2 worm cellular contexts compared by ENCODE assay signal in genomic region chrV:1151324-1151742, ce11.
TF ChIP-seq lines count a peak whose summit lies in the region.

No protein-coding gene starts in this region.

TF ChIP-seq in whole organism, L1 larva, 84 proteins besides CTCF, POLR2A, EP300 and RAD21 (continued from another document):
- TF ChIP-seq pax-3 (tag; optimal IDR thresholded peaks at IDR 0.05; lab: Kevin White, UChicago) (peak; percentile 99), grh-1 (GFP tag; IDR thresholded peaks at IDR 0.05; lab: Robert Waterston, UW) (peak; percentile 92), ceh-63 (GFP tag; optimal IDR thresholded peaks at IDR 0.05; lab: Kevin White, UChicago) (no peak), lir-3 (tag; optimal IDR thresholded peaks at IDR 0.05; lab: Kevin White, UChicago; ENCODE audit: poor library complexity) (peak; percentile 88), ztf-11 (tag; optimal IDR thresholded peaks at IDR 0.05; lab: Kevin White, UChicago) (peak in 1 of 2 experiments; percentile 99), lin-35 (GFP tag; optimal IDR thresholded peaks at IDR 0.05; lab: Kevin White, UChicago) (peak; percentile 80 to 84), snu-23 (GFP tag; optimal IDR thresholded peaks at IDR 0.05; lab: Kevin White, UChicago) (peak; percentile 99), ces-1 (GFP tag; optimal IDR thresholded peaks at IDR 0.05; lab: Kevin White, UChicago) (peak; percentile 91), nhr-28 (tag; optimal IDR thresholded peaks at IDR 0.05; lab: Kevin White, UChicago) (no peak), nhr-11 (tag; optimal IDR thresholded peaks at IDR 0.05; lab: Kevin White, UChicago) (peak; percentile 97), mab-9 (GFP tag; IDR thresholded peaks at IDR 0.05; lab: Robert Waterston, UW) (peak; percentile 96), irx-1 (tag; optimal IDR thresholded peaks at IDR 0.05; lab: Kevin White, UChicago) (peak; percentile 97), xbp-1 (tag; optimal IDR thresholded peaks at IDR 0.05; lab: Kevin White, UChicago) (peak; percentile 98), F16B12.6 (tag; optimal IDR thresholded peaks at IDR 0.05; lab: Kevin White, UChicago) (peak; percentile 56), lin-15B (tag; optimal IDR thresholded peaks at IDR 0.05; lab: Kevin White, UChicago) (peak; percentile 87), swsn-7 (tag; optimal IDR thresholded peaks at IDR 0.05; lab: Kevin White, UChicago) (peak; percentile 100), nhr-90 (tag; optimal IDR thresholded peaks at IDR 0.05; lab: Kevin White, UChicago; ENCODE audit: poor library complexity) (peak; percentile 99), jun-1 (tag; optimal IDR thresholded peaks at IDR 0.05; lab: Kevin White, UChicago) (peak; percentile 98), fos-1 (tag; optimal IDR thresholded peaks at IDR 0.05; lab: Kevin White, UChicago) (peak; percentile 93), unc-98 (GFP tag; IDR thresholded peaks at IDR 0.05; lab: Robert Waterston, UW) (peak; percentile 93), mef-2 (tag; optimal IDR thresholded peaks at IDR 0.05; lab: Kevin White, UChicago) (peak; percentile 90), zag-1 (tag; optimal IDR thresholded peaks at IDR 0.05; lab: Kevin White, UChicago) (peak; percentile 93), C34B4.2 (tag; optimal IDR thresholded peaks at IDR 0.05; lab: Kevin White, UChicago) (peak; percentile 100), mep-1 (tag; optimal IDR thresholded peaks at IDR 0.05; lab: Kevin White, UChicago) (peak; percentile 97), hlh-4 (tag; optimal IDR thresholded peaks at IDR 0.05; lab: Kevin White, UChicago) (peak; percentile 86)

TF ChIP-seq in whole organism, young adult, 124 proteins besides CTCF, POLR2A, EP300 and RAD21 (continued from another document):
- TF ChIP-seq nhr-120 (GFP tag; IDR thresholded peaks at IDR 0.05; lab: Robert Waterston, UW) (0 out of 2 replicates have a peak, but pooled peaks have one; percentile 31), dox-1 (GFP tag; IDR thresholded peaks at IDR 0.05; lab: Robert Waterston, UW) (peak; percentile 99), attf-6 (GFP tag; IDR thresholded peaks at IDR 0.05; lab: Robert Waterston, UW) (peak; percentile 66; the same call in 1 of the 2 replicates), unc-62 (GFP tag; optimal IDR thresholded peaks at IDR 0.05; lab: Kevin White, UChicago) (no peak), snpc-4 (GFP tag; optimal IDR thresholded peaks at IDR 0.05; lab: Kevin White, UChicago) (peak; percentile 53), snpc-4 (tag; optimal IDR thresholded peaks at IDR 0.05; lab: Kevin White, UChicago) (peak; percentile 61 to 91 (median 82)), athp-1 (tag; optimal IDR thresholded peaks at IDR 0.05; lab: Kevin White, UChicago) (peak; percentile 97), ztf-26 (tag; optimal IDR thresholded peaks at IDR 0.05; lab: Kevin White, UChicago) (peak; percentile 99), zim-3 (tag; optimal IDR thresholded peaks at IDR 0.05; lab: Kevin White, UChicago) (peak; percentile 79), egl-44 (GFP tag; IDR thresholded peaks at IDR 0.05; lab: Robert Waterston, UW) (peak; percentile 98), F37B4.10 (GFP tag; IDR thresholded peaks at IDR 0.05; lab: Robert Waterston, UW) (peak; percentile 98), ceh-91 (GFP tag; IDR thresholded peaks at IDR 0.05; lab: Robert Waterston, UW) (0 out of 2 replicates have a peak, but pooled peaks have one; percentile 34), mcd-1 (GFP tag; IDR thresholded peaks at IDR 0.05; lab: Robert Waterston, UW) (peak; percentile 95), zfh-2 (GFP tag; conservative IDR thresholded peaks at IDR 0.05; lab: Robert Waterston, UW) (peak; percentile 100), let-526 (GFP tag; IDR thresholded peaks at IDR 0.05; lab: Robert Waterston, UW) (peak; percentile 96), ztf-25 (GFP tag; IDR thresholded peaks at IDR 0.05; lab: Robert Waterston, UW) (no peak), dpl-1 (GFP tag; optimal IDR thresholded peaks at IDR 0.05; lab: Kevin White, UChicago) (peak; percentile 37), atf-7 (tag; optimal IDR thresholded peaks at IDR 0.05; lab: Kevin White, UChicago) (peak; percentile 100), F52B5.7 (tag; optimal IDR thresholded peaks at IDR 0.05; lab: Kevin White, UChicago) (peak; percentile 95), mes-4 (tag; optimal IDR thresholded peaks at IDR 0.05; lab: Kevin White, UChicago) (no peak), somi-1 (GFP tag; optimal IDR thresholded peaks at IDR 0.05; lab: Kevin White, UChicago) (peak; percentile 99), xnd-1 (tag; optimal IDR thresholded peaks at IDR 0.05; lab: Kevin White, UChicago) (no peak), F49E8.2 (tag; optimal IDR thresholded peaks at IDR 0.05; lab: Kevin White, UChicago; ENCODE audit: insufficient read depth) (no peak), Y53G8AR.9 (GFP tag; conservative IDR thresholded peaks at IDR 0.05; lab: Robert Waterston, UW) (peak; percentile 99), cebp-2 (GFP tag; IDR thresholded peaks at IDR 0.05; lab: Robert Waterston, UW) (peak; percentile 95), snpc-1.3 (tag; optimal IDR thresholded peaks at IDR 0.05; lab: Kevin White, UChicago; ENCODE audit: insufficient read depth) (no peak), snpc-1.1 (tag; optimal IDR thresholded peaks at IDR 0.05; lab: Kevin White, UChicago; ENCODE audit: insufficient read depth) (no peak)
